Fruit fly (Drosophila melanogaster): ENCODE measurements around the gene Taf13.

Gene Taf13

DNA sequence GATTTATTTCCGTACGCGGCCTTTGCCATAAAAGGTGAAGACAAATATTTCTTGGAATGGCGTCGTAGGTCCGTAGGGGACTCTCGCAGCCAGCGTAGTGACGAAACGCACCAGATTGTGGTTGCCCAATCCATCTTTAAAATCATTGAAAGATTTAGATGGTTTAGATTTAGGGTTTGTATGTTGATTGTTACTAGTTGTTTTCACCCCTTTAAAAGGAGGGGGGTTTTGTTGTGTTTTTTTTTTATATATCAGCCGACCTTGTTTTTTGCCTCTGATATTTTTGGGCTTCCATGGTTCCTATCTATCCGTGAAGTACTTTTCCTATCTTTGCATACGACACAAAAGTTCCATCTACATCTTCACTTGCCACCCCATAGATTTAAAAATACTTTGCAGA is 14.8 kb downstream of the Taf13 start (continued):
- no peak for TF ChIP-seq CG8290 (GFP tag; optimal IDR thresholded peaks at IDR 0.05)
- peak in 1 of 2 experiments; percentile 50 for TF ChIP-seq CG8290 (tag; optimal IDR thresholded peaks at IDR 0.05)
- no peak for TF ChIP-seq Sin3A (optimal IDR thresholded peaks at IDR 0.05)
- no peak for TF ChIP-seq amos (GFP tag; IDR thresholded peaks at IDR 0.05; ENCODE audit: partially characterized antibody)
- TF ChIP-seq caup (GFP tag; optimal IDR thresholded peaks at IDR 0.05; ENCODE audit: severe bottlenecking): peak; percentile 8
- TF ChIP-seq Deaf1 (tag; optimal IDR thresholded peaks at IDR 0.05): no peak
- TF ChIP-seq CHES-1-like (GFP tag; optimal IDR thresholded peaks at IDR 0.05): peak; percentile 10
- peak; percentile 22; the same call in 1 of the 2 replicates for TF ChIP-seq danr (GFP tag; IDR thresholded peaks at IDR 0.05)
- 0 out of 2 replicates have a peak, but pooled peaks have one; percentile 29 for TF ChIP-seq CG4404 (GFP tag; IDR thresholded peaks at IDR 0.05)
- no peak for TF ChIP-seq PHDP (tag; optimal IDR thresholded peaks at IDR 0.05)
- TF ChIP-seq Xrp1 (GFP tag; IDR thresholded peaks at IDR 0.05): 0 out of 2 replicates have a peak, but pooled peaks have one; percentile 25
- no peak for TF ChIP-seq CG43689 (GFP tag; IDR thresholded peaks at IDR 0.05)
- peak; percentile 22 for TF ChIP-seq CG8944 (GFP tag; optimal IDR thresholded peaks at IDR 0.05)
- no peak for TF ChIP-seq CG10654 (GFP tag; optimal IDR thresholded peaks at IDR 0.05)
- no peak for TF ChIP-seq Mes4 (GFP tag; optimal IDR thresholded peaks at IDR 0.05)

DNA sequence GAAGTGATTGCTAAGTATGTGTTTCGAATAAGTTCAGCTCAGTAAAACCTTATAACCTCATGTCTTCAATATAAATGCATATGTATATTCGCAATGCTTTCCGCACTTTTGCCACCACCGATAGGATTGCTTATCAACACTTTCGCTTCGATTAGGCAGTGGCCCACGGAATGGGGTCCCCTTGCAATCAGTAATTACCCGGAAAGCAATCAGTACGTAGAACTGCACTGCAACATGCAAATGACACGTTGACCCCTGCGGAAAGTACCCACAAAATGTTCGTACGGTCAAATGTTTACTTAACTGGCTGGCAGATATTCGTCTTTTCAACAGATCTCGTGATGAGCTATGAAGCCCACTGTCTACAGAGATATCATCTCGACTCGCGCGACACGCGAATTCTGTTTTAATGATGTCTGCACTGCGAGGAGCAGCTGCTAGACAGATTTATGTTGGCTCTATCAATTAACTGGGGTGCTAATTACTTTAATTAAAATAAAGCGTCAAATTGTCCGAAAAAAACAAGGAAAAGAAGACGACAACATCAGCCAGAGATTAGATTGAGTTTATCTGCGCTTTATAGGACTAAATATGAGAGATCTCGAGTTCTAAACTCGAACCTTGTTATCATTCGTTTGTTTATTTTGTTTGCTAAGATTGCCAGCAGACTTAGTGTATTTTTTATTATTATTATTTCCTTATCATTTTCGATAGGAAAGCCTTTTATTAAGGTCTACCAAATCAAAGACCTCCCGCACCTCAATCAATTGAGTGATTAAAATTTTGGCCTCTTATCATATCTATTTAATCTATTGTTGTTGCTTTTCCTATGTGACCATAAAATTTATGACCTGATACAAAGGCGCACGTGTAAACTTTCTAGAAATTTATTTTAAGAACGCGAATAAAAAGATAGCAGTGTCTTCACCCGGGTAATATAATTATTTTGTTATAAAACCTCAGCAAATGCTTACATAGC is 15.9 kb downstream of the Taf13 start:
- TF ChIP-seq Med (GFP tag) (peak; percentile 33), CG6813 (GFP tag; optimal IDR thresholded peaks at IDR 0.05) (peak; percentile 15), Hr78 (GFP tag; optimal IDR thresholded peaks at IDR 0.05) (peak in 1 of 2 experiments; percentile 26), grn (GFP tag; optimal IDR thresholded peaks at IDR 0.05) (peak; percentile 95), kah (GFP tag; optimal IDR thresholded peaks at IDR 0.05) (no peak), slp2 (GFP tag; optimal IDR thresholded peaks at IDR 0.05) (no peak), fd96Cb (tag; optimal IDR thresholded peaks at IDR 0.05) (no peak), pita (GFP tag; optimal IDR thresholded peaks at IDR 0.05) (no peak), GATAe (GFP tag; conservative IDR thresholded peaks at IDR 0.05) (peak; percentile 74), Elba2 (GFP tag; optimal IDR thresholded peaks at IDR 0.05) (no peak), CG8924 (tag; optimal IDR thresholded peaks at IDR 0.05) (peak; percentile 12), CG17802 (tag; optimal IDR thresholded peaks at IDR 0.05) (no peak), so (GFP tag; IDR thresholded peaks at IDR 0.05) (no peak), CG6254 (GFP tag; optimal IDR thresholded peaks at IDR 0.05) (peak; percentile 5), Gsc (GFP tag; IDR thresholded peaks at IDR 0.05) (no peak), Antp (GFP tag; optimal IDR thresholded peaks at IDR 0.05) (no peak), lab (GFP tag; optimal IDR thresholded peaks at IDR 0.05) (peak; percentile 42), jumu (GFP tag; optimal IDR thresholded peaks at IDR 0.05) (no peak), CG14710 (tag; optimal IDR thresholded peaks at IDR 0.05) (no peak), salm (tag; optimal IDR thresholded peaks at IDR 0.05) (peak; percentile 16), sc (optimal IDR thresholded peaks at IDR 0.05) (no peak), sc (GFP tag; optimal IDR thresholded peaks at IDR 0.05) (no peak), Tbp (GFP tag; optimal IDR thresholded peaks at IDR 0.05) (no peak), en (GFP tag; optimal IDR thresholded peaks at IDR 0.05) (no peak), disco-r (GFP tag; optimal IDR thresholded peaks at IDR 0.05) (no peak), Meics (GFP tag; optimal IDR thresholded peaks at IDR 0.05) (peak; percentile 7), CG11695 (GFP tag; IDR thresholded peaks at IDR 0.05) (no peak), Sox102F (GFP tag; optimal IDR thresholded peaks at IDR 0.05) (no peak), CG6175 (GFP tag; IDR thresholded peaks at IDR 0.05) (no peak), Sry-δ (GFP tag; optimal IDR thresholded peaks at IDR 0.05) (no peak), HLH54F (GFP tag; optimal IDR thresholded peaks at IDR 0.05) (no peak), CG31441 (GFP tag; IDR thresholded peaks at IDR 0.05) (0 out of 2 replicates have a peak, but pooled peaks have one; percentile 18), CG4424 (GFP tag; optimal IDR thresholded peaks at IDR 0.05) (no peak), Hr3 (GFP tag; optimal IDR thresholded peaks at IDR 0.05) (no peak)
